Fruit fly (Drosophila melanogaster) S2 (cell line): ENCODE measurements around the gene CG3408.

Experiments used
- CG8478 ChIP-seq: fragments of >200 bp; optimal IDR thresholded peaks from 2 replicates; lab custom pipeline; 2018
- CTCF ChIP-seq, 2 experiments: fragments of >200 bp; optimal IDR thresholded peaks; 2 replicates each; lab custom pipeline; 2018

- TF ChIP-seq CG8478 (lab: Kevin White, UChicago) = no peak
- no peak for TF ChIP-seq CTCF (optimal IDR thresholded peaks at IDR 0.05; lab: Kevin White, UChicago)
Observed at dm6 chr3L:9550873-9551580, 41.6 kb upstream of the CG3408 start.
